Fruit fly (Drosophila melanogaster) whole organism, embryonic: ENCODE data around the gene ACXC.

ENCODE experiments used
- Atf3 ChIP-seq: fragments of 200-800 bp; sonication (Bioruptor generic); optimal IDR thresholded peaks from 3 replicates; lab custom pipeline; 2016; ENCODE audit warnings: missing biosample characterization, missing genetic modification characterization
- CG1024 ChIP-seq: fragments of 200-800 bp; sonication (Bioruptor generic); IDR thresholded peaks from 2 replicates; pipeline ENCODE4 v1.3.6; 2022; ENCODE audit warnings: missing biosample characterization, missing genetic modification characterization
- CG11093 ChIP-seq: fragments of 200-800 bp; sonication (Bioruptor generic); IDR thresholded peaks from 3 replicates; pipeline ENCODE4 v1.3.6; 2022; ENCODE audit warnings: missing biosample characterization, missing genetic modification characterization
- CG11695 ChIP-seq: fragments of 200-800 bp; sonication (Bioruptor generic); IDR thresholded peaks from 3 replicates; pipeline ENCODE4 v1.3.6; 2022; ENCODE audit warnings: missing biosample characterization, missing genetic modification characterization
- CG12155 ChIP-seq: fragments of 200-800 bp; sonication (Bioruptor generic); optimal IDR thresholded peaks from 3 replicates; lab custom pipeline; 2016; ENCODE audit warnings: missing biosample characterization, missing genetic modification characterization
- CG1233 ChIP-seq: fragments of 200-800 bp; sonication (Bioruptor generic); optimal IDR thresholded peaks from 4 replicates; lab custom pipeline; 2018; ENCODE audit warnings: missing biosample characterization, mild to moderate bottlenecking, missing genetic modification characterization
- CG13287 ChIP-seq: fragments of 200-800 bp; sonication (Bioruptor generic); IDR thresholded peaks from 2 replicates; pipeline ENCODE4 v1.3.6; 2022; ENCODE audit warnings: missing biosample characterization, missing genetic modification characterization; ENCODE audit not compliant: partially characterized antibody
- CG1647 ChIP-seq: fragments of 200-800 bp; sonication (Bioruptor generic); optimal IDR thresholded peaks from 3 replicates; lab custom pipeline; 2016; ENCODE audit warnings: missing biosample characterization, missing genetic modification characterization
- CG17829 ChIP-seq: fragments of 200-800 bp; optimal IDR thresholded peaks from 2 replicates; lab custom pipeline; 2019; ENCODE audit warnings: missing biosample characterization, mild to moderate bottlenecking, missing genetic modification characterization, moderate library complexity
- CG17912 ChIP-seq: fragments of 200-800 bp; sonication (Bioruptor generic); optimal IDR thresholded peaks from 2 replicates; lab custom pipeline; 2018; ENCODE audit warnings: missing biosample characterization, mild to moderate bottlenecking, missing genetic modification characterization
- CG18011 ChIP-seq: fragments of 200-800 bp; sonication (Bioruptor generic); optimal IDR thresholded peaks from 2 replicates; lab custom pipeline; 2017; ENCODE audit warnings: missing biosample characterization, missing genetic modification characterization, mild to moderate bottlenecking, moderate library complexity, missing genotype
- CG32767 ChIP-seq: fragments of 200-800 bp; sonication (Bioruptor generic); IDR thresholded peaks from 2 replicates; pipeline ENCODE4 v1.3.6; 2022; ENCODE audit warnings: missing biosample characterization, missing genetic modification characterization
- CrebB ChIP-seq: fragments of 200-800 bp; sonication (Bioruptor generic); optimal IDR thresholded peaks from 3 replicates; lab custom pipeline; 2018; ENCODE audit warnings: missing biosample characterization, mild to moderate bottlenecking, missing genetic modification characterization
- Dp ChIP-seq: fragments of 200-800 bp; sonication (Bioruptor generic); optimal IDR thresholded peaks from 2 replicates; lab custom pipeline; 2018; ENCODE audit warnings: missing biosample characterization, mild to moderate bottlenecking, missing genetic modification characterization, moderate library complexity
- Ets97D ChIP-seq: fragments of 200-800 bp; sonication (Bioruptor generic); optimal IDR thresholded peaks from 3 replicates; lab custom pipeline; 2016; ENCODE audit warnings: missing biosample characterization, missing genetic modification characterization
- MBD-R2 ChIP-seq: fragments of 200-800 bp; sonication (Bioruptor generic); IDR thresholded peaks from 2 replicates; pipeline ENCODE4 v1.3.6; 2022; ENCODE audit warnings: missing biosample characterization, missing genetic modification characterization
- MTF-1 ChIP-seq: fragments of 200-800 bp; sonication (Bioruptor generic); optimal IDR thresholded peaks from 2 replicates; lab custom pipeline; 2018; ENCODE audit warnings: missing biosample characterization, mild to moderate bottlenecking, missing genetic modification characterization, borderline replicate concordance
- al ChIP-seq: fragments of 200-800 bp; sonication (Bioruptor generic); IDR thresholded peaks from 2 replicates; pipeline ENCODE4 v1.3.6; 2022; ENCODE audit warnings: missing biosample characterization, missing genetic modification characterization
- onecut ChIP-seq: fragments of 200-800 bp; sonication (Bioruptor generic); IDR thresholded peaks from 2 replicates; pipeline ENCODE4 v1.3.6; 2022; ENCODE audit warnings: missing biosample characterization, missing genetic modification characterization
- scrt ChIP-seq: fragments of 200-800 bp; sonication (Bioruptor generic); optimal IDR thresholded peaks from 2 replicates; lab custom pipeline; 2018; ENCODE audit warnings: missing biosample characterization, mild to moderate bottlenecking, missing genetic modification characterization, moderate library complexity
- shn ChIP-seq: fragments of 200-800 bp; sonication (Bioruptor generic); optimal IDR thresholded peaks from 3 replicates; lab custom pipeline; 2016; ENCODE audit warnings: missing biosample characterization, missing genetic modification characterization
- tgo ChIP-seq: fragments of 200-800 bp; sonication (Bioruptor generic); IDR thresholded peaks from 3 replicates; pipeline ENCODE4 v1.3.6; 2022; ENCODE audit warnings: missing biosample characterization, missing genetic modification characterization
- wor ChIP-seq: fragments of 200-800 bp; sonication (Bioruptor generic); IDR thresholded peaks from 2 replicates; pipeline ENCODE4 v1.3.6; 2022; ENCODE audit warnings: missing biosample characterization, missing genetic modification characterization

The ACXC gene

dm6 chr2L:12950682-12951081 lies 38.4 kb downstream of the ACXC start (continued):
- TF ChIP-seq MTF-1 (GFP tag; lab: Kevin White, UChicago) (no peak), CG18011 (no peak), scrt (GFP tag; lab: Kevin White, UChicago) (no peak), CG17829 (no peak)
- TF ChIP-seq, all 482 proteins: peak for 44

DNA sequence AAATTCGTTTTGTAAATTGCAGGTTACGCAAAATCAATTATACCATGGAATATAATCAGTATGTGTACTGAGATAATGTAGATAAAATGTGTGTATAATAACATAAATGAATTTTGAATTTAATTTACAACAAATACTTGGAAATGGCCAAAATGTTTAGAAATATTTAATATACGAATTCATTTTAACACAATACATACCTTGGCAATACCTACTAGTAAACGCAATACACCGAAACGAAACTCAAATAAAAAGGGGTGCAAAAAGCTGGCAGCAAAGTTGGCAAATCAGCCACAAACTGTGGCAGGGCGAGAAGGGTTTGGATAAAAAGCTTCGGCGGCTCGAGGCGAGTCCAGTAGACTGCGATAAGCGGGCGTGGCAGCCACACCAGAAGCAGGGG lies 54.0 kb downstream of the ACXC start, which contains the start of gene CG16800:
CG16800 (plus strand) TSS at position 301 of the 400 bp plus-strand sequence.
- TF ChIP-seq Dp (GFP tag; lab: Kevin White, UChicago): no peak
- TF ChIP-seq tgo (GFP tag; lab: Robert Waterston, UW): no peak
- no peak for TF ChIP-seq Atf3
- no peak for TF ChIP-seq CG11093 (GFP tag; lab: Robert Waterston, UW)
- no peak for TF ChIP-seq CG11695 (GFP tag; lab: Robert Waterston, UW)
- no peak for TF ChIP-seq MBD-R2 (GFP tag; lab: Robert Waterston, UW)
- no peak for TF ChIP-seq CG1233 (GFP tag; lab: Kevin White, UChicago)
- no peak for TF ChIP-seq CG32767 (GFP tag; lab: Robert Waterston, UW)
- no peak for TF ChIP-seq CG12155 (GFP tag; lab: Kevin White, UChicago)
- TF ChIP-seq Ets97D: no peak
- no peak for TF ChIP-seq onecut
- TF ChIP-seq CG17912 (GFP tag; lab: Kevin White, UChicago): no peak
- no peak for TF ChIP-seq CG13287
- TF ChIP-seq CG1024 (GFP tag; lab: Robert Waterston, UW): no peak
- no peak for TF ChIP-seq al (GFP tag; lab: Robert Waterston, UW)
- no peak for TF ChIP-seq shn (GFP tag; lab: Kevin White, UChicago)
- TF ChIP-seq CG1647 (GFP tag; lab: Kevin White, UChicago): no peak
- no peak for TF ChIP-seq CrebB (tag; lab: Kevin White, UChicago)
- TF ChIP-seq wor (GFP tag; lab: Robert Waterston, UW): no peak
